Worm (Caenorhabditis elegans) whole organism, L4 larva: Measurements from ENCODE around the gene Y7A5A.6.

Source experiments
- R02D3.7 ChIP-seq: fragments of 150-350 bp; sonication (generic microtip); optimal IDR thresholded peaks from 3 replicates; lab custom pipeline; 2014; ENCODE audit warnings: missing biosample characterization, missing genetic modification characterization
- egl-27 ChIP-seq: sonication (generic microtip); optimal IDR thresholded peaks from 3 replicates; lab custom pipeline; 2017; ENCODE audit warnings: missing biosample characterization, missing genetic modification reagents, missing genetic modification characterization
- lin-13 ChIP-seq: fragments of 150-350 bp; optimal IDR thresholded peaks from 2 replicates; lab custom pipeline; 2014; ENCODE audit warnings: missing biosample characterization, missing genetic modification reagents, missing genetic modification characterization
- pqm-1 ChIP-seq: sonication (generic microtip); optimal IDR thresholded peaks from 2 replicates; lab custom pipeline; 2017; ENCODE audit warnings: missing biosample characterization, missing genetic modification characterization
- rbr-2 ChIP-seq: sonication (generic microtip); optimal IDR thresholded peaks from 2 replicates; lab custom pipeline; 2016; ENCODE audit warnings: missing genotype, missing genetic modification characterization, missing compliant biosample characterization

DNA sequence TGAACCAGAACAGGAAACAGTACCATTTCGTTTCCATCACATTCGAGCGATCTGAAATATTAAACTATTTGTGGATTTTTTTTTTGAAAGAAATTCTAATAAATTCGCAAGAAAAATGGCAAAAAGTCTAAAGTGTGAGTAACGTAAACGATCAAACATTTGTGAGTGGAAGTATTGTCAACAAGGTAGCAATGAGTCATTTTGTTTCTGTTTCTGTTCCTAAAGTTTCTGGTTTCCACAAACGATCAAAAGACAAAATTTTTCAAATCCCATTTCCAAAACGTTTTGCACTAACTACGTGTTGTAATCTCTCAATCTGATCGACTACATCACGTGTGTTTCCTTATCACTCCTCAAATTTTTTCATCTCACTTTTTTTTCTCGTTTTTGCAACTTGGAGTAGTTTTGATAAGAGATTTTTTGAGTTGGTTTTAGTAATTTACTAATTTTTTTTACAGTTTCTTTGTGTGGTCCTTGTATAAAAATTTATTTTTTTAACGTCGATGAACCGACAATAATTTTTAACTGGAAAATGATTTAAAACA lies 48.1 kb upstream of the Y7A5A.6 start, which contains the start of gene F59F4.3:
- TF ChIP-seq egl-27 (no peak), rbr-2 (no peak), R02D3.7 (tag; lab: Kevin White, UChicago) (no peak), pqm-1 (tag; lab: Kevin White, UChicago) (no peak), lin-13 (GFP tag; lab: Kevin White, UChicago) (no peak)
